Worm (Caenorhabditis elegans) whole organism, L3 larva: ENCODE results near the gene C05C8.5.

Experiments used
- R02D3.7 ChIP-seq: fragments of 150-350 bp; optimal IDR thresholded peaks from 2 replicates; lab custom pipeline; 2014; ENCODE audit warnings: missing biosample characterization, missing genetic modification characterization
- ZK546.5 ChIP-seq: sonication (generic microtip); optimal IDR thresholded peaks from 2 replicates; lab custom pipeline; 2017; ENCODE audit warnings: missing biosample characterization, missing genetic modification characterization
- aly-2 ChIP-seq: fragments of 150-350 bp; optimal IDR thresholded peaks from 2 replicates; lab custom pipeline; 2014; ENCODE audit warnings: missing biosample characterization, missing genetic modification characterization
- ama-1 ChIP-seq: fragments of 150-350 bp; optimal IDR thresholded peaks from 2 replicates; lab custom pipeline; 2018
- ceh-28 ChIP-seq: fragments of 150-350 bp; optimal IDR thresholded peaks from 2 replicates; lab custom pipeline; 2014; ENCODE audit warnings: missing biosample characterization, missing genetic modification reagents, missing genetic modification characterization
- ceh-82 ChIP-seq: fragments of 150-350 bp; optimal IDR thresholded peaks from 2 replicates; lab custom pipeline; 2014; ENCODE audit warnings: missing biosample characterization, missing genetic modification characterization
- daf-12 ChIP-seq: fragments of 150-350 bp; optimal IDR thresholded peaks from 2 replicates; lab custom pipeline; 2014; ENCODE audit warnings: missing biosample characterization, missing genetic modification reagents, missing genetic modification characterization
- egl-27 ChIP-seq: sonication (generic microtip); optimal IDR thresholded peaks from 4 replicates; lab custom pipeline; 2017; ENCODE audit warnings: missing biosample characterization, missing genetic modification reagents, missing genetic modification characterization
- egl-5 ChIP-seq: fragments of 150-350 bp; optimal IDR thresholded peaks from 2 replicates; lab custom pipeline; 2017; ENCODE audit warnings: missing biosample characterization, missing genetic modification reagents, missing genetic modification characterization, inconsistent platforms
- elt-2 ChIP-seq: sonication (generic microtip); optimal IDR thresholded peaks from 2 replicates; lab custom pipeline; 2016; ENCODE audit warnings: missing genetic modification reagents, mild to moderate bottlenecking, missing genetic modification characterization, missing compliant biosample characterization
- eor-1 ChIP-seq, 2 experiments: fragments of 150-350 bp; optimal IDR thresholded peaks; 2 replicates each; lab custom pipeline; 2014 to 2018; ENCODE audit warnings: missing biosample characterization in 2 of 2, missing genetic modification characterization in 2 of 2
- fos-1 ChIP-seq: fragments of 150-350 bp; optimal IDR thresholded peaks from 2 replicates; lab custom pipeline; 2014; ENCODE audit warnings: missing biosample characterization, missing genetic modification characterization
- hmg-11 ChIP-seq: sonication (generic microtip); optimal IDR thresholded peaks from 2 replicates; lab custom pipeline; 2016; ENCODE audit warnings: missing genetic modification characterization, missing compliant biosample characterization
- lin-15B ChIP-seq: fragments of 150-350 bp; optimal IDR thresholded peaks from 2 replicates; lab custom pipeline; 2014; ENCODE audit warnings: missing biosample characterization, missing genetic modification characterization
- lin-39 ChIP-seq: fragments of 150-350 bp; optimal IDR thresholded peaks from 2 replicates; lab custom pipeline; 2018; ENCODE audit warnings: missing biosample characterization, missing genetic modification reagents, missing genetic modification characterization
- lsy-12 ChIP-seq: sonication (generic microtip); optimal IDR thresholded peaks from 2 replicates; lab custom pipeline; 2016; ENCODE audit warnings: mild to moderate bottlenecking, missing genetic modification characterization, missing compliant biosample characterization
- mml-1 ChIP-seq: fragments of 150-350 bp; sonication (generic microtip); optimal IDR thresholded peaks from 3 replicates; lab custom pipeline; 2014; ENCODE audit warnings: missing biosample characterization, missing genetic modification characterization
- nfya-1 ChIP-seq: sonication (generic microtip); optimal IDR thresholded peaks from 2 replicates; lab custom pipeline; 2017; ENCODE audit warnings: missing genetic modification characterization, mild to moderate bottlenecking, missing compliant biosample characterization, antibody characterized with exemption, moderate library complexity; ENCODE audit not compliant: insufficient read depth
- nhr-11 ChIP-seq: fragments of 150-350 bp; optimal IDR thresholded peaks from 2 replicates; lab custom pipeline; 2014; ENCODE audit warnings: missing biosample characterization, missing genetic modification characterization
- nhr-12 ChIP-seq: fragments of 150-350 bp; optimal IDR thresholded peaks from 2 replicates; lab custom pipeline; 2014; ENCODE audit warnings: missing biosample characterization, missing genetic modification characterization
- nhr-23 ChIP-seq: fragments of 150-350 bp; optimal IDR thresholded peaks from 2 replicates; lab custom pipeline; 2014; ENCODE audit warnings: missing biosample characterization, missing genetic modification reagents, missing genetic modification characterization
- nhr-237 ChIP-seq: fragments of 150-350 bp; optimal IDR thresholded peaks from 2 replicates; lab custom pipeline; 2014; ENCODE audit warnings: missing biosample characterization, missing genetic modification characterization
- nhr-25 ChIP-seq: sonication (generic microtip); optimal IDR thresholded peaks from 2 replicates; lab custom pipeline; 2017; ENCODE audit warnings: missing biosample characterization, missing genetic modification characterization
- nhr-28 ChIP-seq: fragments of 150-350 bp; optimal IDR thresholded peaks from 2 replicates; lab custom pipeline; 2014; ENCODE audit warnings: missing biosample characterization, missing genetic modification characterization
- nhr-43 ChIP-seq: sonication (generic microtip); optimal IDR thresholded peaks from 2 replicates; lab custom pipeline; 2016; ENCODE audit warnings: mild to moderate bottlenecking, missing genetic modification characterization, missing compliant biosample characterization; ENCODE audit not compliant: poor library complexity, severe bottlenecking
- nhr-67 ChIP-seq: fragments of 150-350 bp; optimal IDR thresholded peaks from 2 replicates; lab custom pipeline; 2014; ENCODE audit warnings: missing biosample characterization, missing genetic modification characterization
- nhr-76 ChIP-seq: fragments of 150-350 bp; sonication (generic microtip); optimal IDR thresholded peaks from 5 replicates; lab custom pipeline; 2014; ENCODE audit warnings: missing biosample characterization, missing genetic modification characterization
- pha-4 ChIP-seq: fragments of 150-350 bp; optimal IDR thresholded peaks from 2 replicates; lab custom pipeline; 2014; ENCODE audit warnings: missing biosample characterization, missing genetic modification reagents, missing genetic modification characterization
- pqm-1 ChIP-seq: fragments of 150-350 bp; optimal IDR thresholded peaks from 2 replicates; lab custom pipeline; 2017; ENCODE audit warnings: missing biosample characterization, missing genetic modification characterization, inconsistent platforms
- sea-2 ChIP-seq: fragments of 150-350 bp; sonication (generic microtip); optimal IDR thresholded peaks from 4 replicates; lab custom pipeline; 2014; ENCODE audit warnings: missing biosample characterization, missing genetic modification reagents, missing genetic modification characterization
- skn-1 ChIP-seq: fragments of 150-350 bp; optimal IDR thresholded peaks from 2 replicates; lab custom pipeline; 2014; ENCODE audit warnings: missing biosample characterization, missing genetic modification characterization
- snpc-4 ChIP-seq: fragments of 150-350 bp; optimal IDR thresholded peaks from 2 replicates; lab custom pipeline; 2014; ENCODE audit warnings: missing biosample characterization, missing genetic modification characterization
- tbx-2 ChIP-seq: sonication (generic microtip); optimal IDR thresholded peaks from 2 replicates; lab custom pipeline; 2016; ENCODE audit warnings: mild to moderate bottlenecking, missing genetic modification characterization, missing compliant biosample characterization
- unc-62 ChIP-seq: fragments of 150-350 bp; sonication (generic microtip); optimal IDR thresholded peaks from 4 replicates; lab custom pipeline; 2014; ENCODE audit warnings: missing biosample characterization, missing genetic modification reagents, missing genetic modification characterization
- ztf-11 ChIP-seq: fragments of 150-350 bp; optimal IDR thresholded peaks from 2 replicates; lab custom pipeline; 2014; ENCODE audit warnings: missing biosample characterization, missing genetic modification characterization
- ztf-4 ChIP-seq: fragments of 150-350 bp; optimal IDR thresholded peaks from 2 replicates; lab custom pipeline; 2014; ENCODE audit warnings: missing biosample characterization, missing genetic modification characterization

C05C8.5 gene

DNA sequence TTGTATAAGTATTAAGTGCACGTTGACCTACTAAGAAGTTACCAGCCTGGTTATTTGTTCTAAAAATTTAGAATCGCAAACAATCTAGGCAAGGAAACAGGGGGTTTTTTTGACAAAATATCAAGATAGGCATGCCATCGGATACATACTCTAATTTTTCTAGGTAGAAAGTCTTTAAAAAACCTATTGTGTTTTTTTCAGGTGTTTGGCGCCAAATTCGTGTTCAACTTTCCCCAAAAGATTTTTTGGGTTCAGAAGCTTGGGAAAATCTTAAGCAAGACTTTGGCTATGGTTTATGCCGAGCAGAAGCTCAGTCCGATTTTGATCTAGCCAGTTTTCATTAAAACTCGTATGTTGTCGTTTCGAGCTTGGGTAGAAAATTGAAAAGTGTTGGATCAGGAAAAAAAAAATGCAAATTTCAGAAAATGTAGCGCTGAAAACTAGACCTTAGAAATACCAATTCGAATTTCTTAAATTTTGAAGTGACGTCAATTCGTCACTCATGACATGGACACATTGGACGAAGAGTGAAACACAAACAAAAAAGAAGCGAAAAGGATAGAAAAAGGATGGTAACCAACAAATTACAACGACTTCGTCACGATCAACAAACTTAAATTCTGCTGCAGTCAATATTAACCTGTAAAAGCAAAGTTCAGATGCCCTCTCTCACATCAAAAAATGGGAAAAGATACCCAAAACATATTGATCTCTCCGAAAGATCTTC lies 13.8 kb upstream of the C05C8.5 start:
- TF ChIP-seq ztf-11 (tag; lab: Kevin White, UChicago) (no peak), nhr-11 (tag; lab: Kevin White, UChicago) (no peak), egl-27 (tag; lab: Kevin White, UChicago) (no peak), nhr-28 (tag; lab: Kevin White, UChicago) (no peak), nhr-237 (tag; lab: Kevin White, UChicago) (no peak), nhr-67 (tag; lab: Kevin White, UChicago) (no peak), skn-1 (tag; lab: Kevin White, UChicago) (no peak), sea-2 (no peak), hmg-11 (tag; lab: Kevin White, UChicago) (no peak), tbx-2 (tag; lab: Kevin White, UChicago) (no peak)

DNA sequence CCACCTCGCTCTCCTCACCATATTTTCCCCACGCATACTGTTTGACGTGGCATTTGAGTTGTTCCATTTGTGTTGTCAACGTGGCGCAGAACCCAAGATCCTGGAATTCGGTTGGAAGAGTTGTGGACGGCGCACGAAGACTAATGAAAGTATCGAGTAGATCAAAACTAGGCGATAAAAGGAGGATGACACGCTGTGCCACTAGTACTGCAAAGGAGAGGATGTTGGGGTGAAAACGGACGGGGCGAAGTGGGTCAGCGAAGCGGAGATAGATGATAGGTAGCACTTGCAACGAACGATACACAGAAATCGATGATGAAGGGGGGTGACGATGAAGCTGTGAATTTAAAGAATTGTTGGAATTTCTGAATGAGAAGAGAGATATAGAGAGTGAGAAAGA lies 12.3 kb upstream of the C05C8.5 start, which contains the start of gene C05C8.7:
C05C8.7 (minus strand) TSS at position 100 of the 400 bp plus-strand sequence.
- TF ChIP-seq nhr-23 (tag; lab: Kevin White, UChicago) (peak; percentile 55), sea-2 (no peak)

- TF ChIP-seq nfya-1 (tag; lab: Kevin White, UChicago) (no peak), R02D3.7 (tag; lab: Kevin White, UChicago) (no peak)
These were observed 4.8 kb upstream of the C05C8.5 start, which contains the start of gene C05C8.1 for ce11 chrV:7239471-7239870. C05C8.1 (plus strand) TSS chrV:7239771.

DNA sequence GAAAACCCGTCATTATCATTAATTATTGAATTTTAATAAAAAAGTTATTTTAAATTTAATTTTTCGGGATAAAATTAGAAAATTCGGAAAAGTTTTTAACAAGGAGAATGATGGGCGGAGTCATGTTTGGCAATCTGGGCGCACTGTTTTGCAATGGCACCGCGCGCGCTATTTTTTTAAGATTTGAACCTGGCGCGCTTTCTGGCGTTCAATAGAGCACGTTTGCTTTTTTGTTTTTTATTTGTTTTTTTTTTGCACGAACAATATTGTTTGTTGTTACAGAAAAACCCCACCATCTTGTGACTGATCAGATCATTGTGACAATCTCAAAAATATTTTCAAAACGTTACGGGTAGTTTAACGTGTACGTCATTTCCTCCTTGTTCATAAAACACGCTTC lies 2.5 kb upstream of the C05C8.5 start, which contains the start of gene hyls-1:
hyls-1 (plus strand) TSS at position 249 of the 400 bp plus-strand sequence.
- no peak for TF ChIP-seq lsy-12 (tag; lab: Kevin White, UChicago)
- peak; percentile 37 for TF ChIP-seq skn-1 (tag; lab: Kevin White, UChicago)
- peak; percentile 65 for TF ChIP-seq ceh-28 (tag; lab: Kevin White, UChicago)
- peak; percentile 86 for TF ChIP-seq hmg-11 (tag; lab: Kevin White, UChicago)
- peak; percentile 92 for TF ChIP-seq nhr-43 (tag; lab: Kevin White, UChicago)
- TF ChIP-seq daf-12: no peak
- no peak for TF ChIP-seq nhr-67 (tag; lab: Kevin White, UChicago)
- peak; percentile 92 for TF ChIP-seq lin-15B (tag; lab: Kevin White, UChicago)
- peak; percentile 69 for TF ChIP-seq R02D3.7 (tag; lab: Kevin White, UChicago)
- TF ChIP-seq nhr-76 (tag; lab: Kevin White, UChicago): no peak
- peak; percentile 31 for TF ChIP-seq pqm-1 (tag; lab: Kevin White, UChicago)
- peak; percentile 51 for TF ChIP-seq elt-2
- TF ChIP-seq snpc-4: peak; percentile 57
- TF ChIP-seq nhr-12: no peak
- TF ChIP-seq pha-4: peak; percentile 96
- TF ChIP-seq egl-5 (tag; lab: Kevin White, UChicago): peak; percentile 95
- peak; percentile 94 for TF ChIP-seq nhr-23 (tag; lab: Kevin White, UChicago)
- TF ChIP-seq lin-39 (tag; lab: Kevin White, UChicago): peak; percentile 56
- no peak for TF ChIP-seq nhr-11 (tag; lab: Kevin White, UChicago)
- peak; percentile 57 for TF ChIP-seq ceh-82
- TF ChIP-seq ama-1 (lab: Kevin White, UChicago): peak; percentile 32
- peak; percentile 91 for TF ChIP-seq nfya-1 (tag; lab: Kevin White, UChicago)
- TF ChIP-seq nhr-25 (tag; lab: Kevin White, UChicago): peak; percentile 80

ce11 chrV:7237094-7237132 lies 2.3 kb upstream of the C05C8.5 start, which contains the start of gene hpo-9:
hpo-9 (minus strand) TSS chrV:7237130.
- TF ChIP-seq eor-1 (tag; optimal IDR thresholded peaks at IDR 0.05; lab: Kevin White, UChicago): no peak
- TF ChIP-seq hmg-11 (tag; lab: Kevin White, UChicago): no peak

- no peak for TF ChIP-seq unc-62 (GFP tag; lab: Kevin White, UChicago)
- no peak for TF ChIP-seq R02D3.7 (tag; lab: Kevin White, UChicago)
- no peak for TF ChIP-seq pqm-1 (tag; lab: Kevin White, UChicago)
- no peak for TF ChIP-seq nhr-23 (tag; lab: Kevin White, UChicago)
- no peak for TF ChIP-seq mml-1 (tag; lab: Kevin White, UChicago)
- TF ChIP-seq nhr-28 (tag; lab: Kevin White, UChicago): no peak
- no peak for TF ChIP-seq aly-2 (tag; lab: Kevin White, UChicago)
- no peak for TF ChIP-seq snpc-4
- no peak for TF ChIP-seq nhr-76 (tag; lab: Kevin White, UChicago)
- no peak for TF ChIP-seq fos-1
- TF ChIP-seq nhr-25 (tag; lab: Kevin White, UChicago): no peak
- TF ChIP-seq ZK546.5: no peak
- TF ChIP-seq ztf-4 (tag; lab: Kevin White, UChicago): no peak
- TF ChIP-seq nhr-237 (tag; lab: Kevin White, UChicago): no peak
- no peak for TF ChIP-seq egl-27 (tag; lab: Kevin White, UChicago)
These were observed 2.1 kb upstream of the C05C8.5 start for ce11 chrV:7236694-7237093.
